Fruit fly (Drosophila melanogaster) whole organism, wandering third instar larva: ENCODE data around the gene Ubx.

Experiments
- Abd-B ChIP-seq: fragments of >200 bp; optimal IDR thresholded peaks from 2 replicates; lab custom pipeline; 2017; ENCODE audit warnings: missing biosample characterization, missing genetic modification characterization
- Dif ChIP-seq: fragments of 200-275, 200-300 bp; sonication (Bioruptor generic); optimal IDR thresholded peaks from 2 replicates; lab custom pipeline; 2018; ENCODE audit warnings: missing biosample characterization, missing genetic modification characterization; ENCODE audit not compliant: partially characterized antibody
- br ChIP-seq: fragments of 200-800 bp; sonication (Bioruptor generic); optimal IDR thresholded peaks from 2 replicates; lab custom pipeline; 2016; ENCODE audit warnings: missing biosample characterization, missing genetic modification characterization
- fru ChIP-seq: fragments of 200-800 bp; sonication (Bioruptor generic); optimal IDR thresholded peaks from 3 replicates; lab custom pipeline; 2016; ENCODE audit warnings: missing biosample characterization, mild to moderate bottlenecking, missing genetic modification characterization
- psq ChIP-seq: fragments of 200-800 bp; sonication (Bioruptor generic); optimal IDR thresholded peaks from 3 replicates; lab custom pipeline; 2017; ENCODE audit warnings: missing biosample characterization, mild to moderate bottlenecking, missing genetic modification characterization, moderate library complexity
- sage ChIP-seq: fragments of 200-800 bp; sonication (Bioruptor generic); optimal IDR thresholded peaks from 2 replicates; lab custom pipeline; 2016; ENCODE audit warnings: missing biosample characterization, mild to moderate bottlenecking, missing genetic modification characterization
- tai ChIP-seq: sonication (Bioruptor generic); optimal IDR thresholded peaks from 2 replicates; lab custom pipeline; 2016; ENCODE audit warnings: missing biosample characterization, missing genetic modification characterization
- usp ChIP-seq: fragments of >200 bp; optimal IDR thresholded peaks from 2 replicates; lab custom pipeline; 2017; ENCODE audit warnings: missing biosample characterization, missing genetic modification characterization
- woc ChIP-seq: sonication (Bioruptor generic); optimal IDR thresholded peaks from 2 replicates; lab custom pipeline; 2016; ENCODE audit warnings: missing biosample characterization, mild to moderate bottlenecking, missing genetic modification characterization

DNA sequence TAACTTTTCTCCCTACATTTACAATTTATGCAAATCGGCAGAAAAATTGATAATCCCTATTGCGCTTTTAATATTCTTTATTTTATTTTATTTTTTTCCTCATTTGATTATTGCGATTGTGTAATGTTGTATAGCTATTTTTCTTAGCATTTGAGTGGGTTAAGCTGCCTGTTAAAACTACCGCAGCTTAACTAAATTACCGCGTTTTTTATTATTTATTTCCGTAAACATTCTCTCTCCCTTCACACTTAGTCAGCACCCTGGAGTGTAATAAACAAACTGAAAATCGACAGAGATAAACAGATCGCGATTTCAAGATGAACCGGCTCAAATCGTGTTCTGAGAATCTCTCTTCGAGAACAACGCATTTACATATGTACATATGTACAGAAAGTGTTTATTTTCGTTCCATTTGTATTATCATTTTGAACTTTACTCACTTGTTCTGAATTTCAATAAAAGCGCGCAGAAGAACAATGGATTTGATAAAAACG is 79.2 kb downstream of the Ubx start:
- no peak for TF ChIP-seq tai (GFP tag; lab: Kevin White, UChicago)
- no peak for TF ChIP-seq psq (GFP tag; lab: Kevin White, UChicago)
- no peak for TF ChIP-seq fru (GFP tag; lab: Kevin White, UChicago)
- TF ChIP-seq br: no peak
- no peak for TF ChIP-seq usp (GFP tag; lab: Kevin White, UChicago)
- no peak for TF ChIP-seq woc (GFP tag; lab: Kevin White, UChicago)
- no peak for TF ChIP-seq Abd-B (GFP tag; lab: Kevin White, UChicago)
- TF ChIP-seq sage (GFP tag; lab: Kevin White, UChicago): no peak
- no peak for TF ChIP-seq Dif (GFP tag; lab: Kevin White, UChicago)
